Fruit fly (Drosophila melanogaster) whole organism: Measurements from ENCODE around the gene CG3164.
A peak's percentile ranks its signal among the peaks of the same experiment; 100 is the strongest.

Experiments used
- CG8478 ChIP-seq: fragments of >200 bp; optimal IDR thresholded peaks from 2 replicates; lab custom pipeline; 2018; ENCODE audit warnings: inconsistent platforms
- psq ChIP-seq: fragments of >200 bp; optimal IDR thresholded peaks from 2 replicates; lab custom pipeline; 2017

DNA sequence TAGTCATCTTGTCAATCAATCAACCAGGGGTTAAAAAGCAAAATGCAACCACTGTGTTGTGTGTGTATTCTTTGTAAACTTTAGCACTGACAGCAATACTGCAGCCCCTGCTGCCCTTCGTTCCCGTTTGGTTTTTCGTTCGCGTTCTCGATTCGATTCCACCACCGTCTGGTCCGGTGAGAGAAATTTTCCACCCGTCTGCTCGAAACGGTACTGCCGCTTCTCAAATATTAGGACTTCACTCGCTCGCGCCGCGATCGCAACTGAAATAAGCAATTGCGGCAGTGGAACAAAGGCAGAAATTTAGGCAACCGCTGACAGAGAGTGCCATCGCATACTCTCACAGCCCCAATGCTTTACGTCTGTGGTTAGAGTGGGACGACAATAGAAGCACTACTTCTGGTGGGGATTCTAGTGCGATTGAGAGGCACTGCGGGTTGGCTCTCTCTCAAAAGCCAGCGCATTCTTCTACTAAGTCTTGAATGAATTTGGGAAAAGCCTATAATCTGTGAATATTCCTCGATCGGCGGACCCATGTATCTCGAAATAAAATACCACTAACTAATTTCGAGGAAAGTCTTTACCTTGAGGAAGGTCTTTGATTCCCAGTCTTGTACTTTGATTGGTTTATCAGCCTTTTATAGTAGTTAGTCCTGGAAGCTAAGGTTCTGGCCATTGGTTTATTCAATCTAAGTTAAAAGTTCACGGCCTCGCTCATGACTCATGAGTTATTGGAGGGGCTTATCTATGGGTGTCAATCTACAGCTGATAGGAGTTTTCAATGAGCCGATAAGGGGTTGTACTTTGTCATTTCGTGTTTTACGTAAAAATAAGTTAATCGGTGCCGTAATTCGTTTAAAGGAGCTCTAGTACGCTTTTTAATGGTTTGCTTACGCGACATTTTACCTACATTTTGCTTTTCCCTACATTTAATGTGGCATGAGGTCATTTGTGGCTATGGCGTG, 1.3 kb downstream of the CG3164 start:
- TF ChIP-seq psq: no peak
- TF ChIP-seq CG8478 (lab: Kevin White, UChicago): peak; percentile 58
